Fruit fly (Drosophila melanogaster) ovary, adult (tissue): ENCODE measurements around the gene Nxf3.

Experiments used
- CG17801 ChIP-seq: fragments of 200-800 bp; optimal IDR thresholded peaks from 2 replicates; lab custom pipeline; 2019; ENCODE audit warnings: missing biosample characterization, mild to moderate bottlenecking, missing genetic modification characterization, moderate library complexity; ENCODE audit not compliant: partially characterized antibody

Gene Nxf3

DNA sequence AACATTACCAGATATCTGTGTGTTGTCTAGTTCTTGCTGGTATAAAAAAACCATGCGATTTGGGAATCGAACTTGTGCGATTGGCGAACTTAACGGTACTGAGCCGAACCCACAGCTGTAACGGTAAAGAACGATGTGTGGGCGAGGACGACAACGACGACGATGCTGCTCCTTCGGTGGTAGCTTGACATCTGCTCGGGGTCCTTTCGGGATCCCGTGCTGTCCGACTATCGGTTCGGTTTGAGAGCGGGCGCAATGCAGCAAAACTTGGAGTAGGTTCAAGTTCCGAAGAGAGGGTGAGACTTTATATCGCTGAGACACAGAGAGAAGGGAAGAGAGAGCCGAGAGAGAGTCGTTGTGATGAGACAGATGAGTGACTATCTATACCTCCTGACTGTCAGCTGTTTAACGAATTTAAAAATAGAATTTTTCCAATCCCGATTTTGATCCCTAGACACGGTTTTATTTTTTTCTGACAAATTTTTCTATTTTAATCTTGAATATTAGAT lies 28.3 kb downstream of the Nxf3 start, which contains the start of gene CG17364:
Gene CG17364, minus strand, starts transcription at position 168 of the 509 bp plus-strand sequence.
- no peak for TF ChIP-seq CG17801 (GFP tag; lab: Kevin White, UChicago)

DNA sequence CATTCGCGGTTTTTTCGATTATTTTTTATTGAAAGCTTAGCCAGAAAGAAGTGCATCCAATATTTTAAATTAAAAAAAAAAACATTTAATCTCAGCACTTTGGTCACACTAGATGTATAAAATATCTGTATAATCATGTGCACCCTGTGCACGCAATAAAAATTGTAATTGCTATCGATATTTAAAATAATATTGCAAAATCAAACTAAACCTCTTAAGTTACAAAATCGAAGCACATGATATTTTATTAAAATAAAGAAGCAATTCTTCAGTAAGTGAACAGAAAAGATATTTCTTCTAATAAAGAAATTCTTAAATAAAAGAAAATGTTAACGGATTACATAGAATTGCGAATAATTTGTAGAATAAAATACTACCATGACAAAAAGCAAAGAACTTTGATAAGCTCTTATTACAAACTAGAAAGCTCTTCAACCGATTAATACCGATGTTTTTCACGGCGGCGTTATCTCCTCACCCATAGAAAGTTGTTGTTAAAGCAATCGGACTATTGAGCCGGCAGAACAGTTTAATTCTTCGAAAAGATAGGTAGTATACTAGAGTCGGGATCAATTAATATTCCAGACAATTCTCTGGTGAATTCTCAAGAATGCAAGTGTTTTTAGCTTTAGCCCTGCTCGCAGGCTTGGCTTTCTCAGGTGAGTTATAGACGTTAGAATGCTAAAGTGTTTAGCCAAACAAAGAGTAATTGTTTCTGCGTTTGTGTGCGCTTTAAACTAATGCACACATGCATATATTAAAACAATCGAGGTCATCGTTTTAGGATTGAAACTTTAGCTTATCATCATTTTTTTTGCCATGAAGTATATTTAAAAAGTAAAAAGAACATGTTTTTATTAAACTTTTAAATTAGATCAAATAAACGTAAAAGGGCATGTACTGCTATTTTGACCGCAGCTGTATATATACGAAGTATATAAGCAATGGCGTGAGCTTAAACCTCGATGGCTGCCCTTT lies 29.0 kb downstream of the Nxf3 start, which contains the start of gene CtsK1:
Gene CtsK1, plus strand, starts transcription at position 490 of the 978 bp plus-strand sequence.
- TF ChIP-seq CG17801 (GFP tag; lab: Kevin White, UChicago) = peak; percentile 66

DNA sequence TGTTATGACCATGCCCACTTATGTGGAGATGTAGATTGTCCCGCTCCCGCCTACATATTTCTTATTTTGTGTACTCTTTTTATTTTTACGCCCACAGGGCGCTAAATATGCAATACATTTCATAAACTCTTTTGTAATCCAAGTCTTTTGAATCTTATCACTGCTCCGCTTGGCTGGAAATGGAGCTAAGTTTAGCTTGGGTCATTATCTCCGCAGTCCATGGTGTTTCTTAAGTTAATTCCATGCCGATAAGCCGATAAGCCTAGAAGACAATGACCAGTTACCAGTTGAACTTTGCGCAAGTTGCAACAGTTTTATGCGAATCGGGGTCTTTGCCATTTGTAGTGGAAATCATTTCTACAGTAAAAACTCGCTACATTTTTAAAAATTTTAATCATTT lies 31.4 kb downstream of the Nxf3 start:
- TF ChIP-seq CG17801 (GFP tag; lab: Kevin White, UChicago) = no peak

DNA sequence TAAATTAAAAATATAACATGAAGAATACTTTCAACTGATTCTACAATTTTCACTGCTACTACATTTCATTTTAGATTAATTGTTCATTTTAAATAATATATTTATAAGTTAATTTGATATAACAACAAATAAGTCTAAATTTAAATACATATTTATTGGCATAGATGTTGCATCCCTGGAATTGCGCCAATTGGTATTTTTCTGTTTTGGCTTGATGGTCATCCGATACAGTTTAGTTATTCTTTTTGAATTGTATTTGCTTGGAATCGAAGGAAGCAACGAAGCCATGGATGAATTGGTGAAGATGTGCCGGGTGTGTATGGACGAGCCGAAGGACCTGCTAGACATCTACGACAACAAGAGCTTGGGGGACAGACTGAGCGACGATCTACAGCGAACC lies 32.0 kb downstream of the Nxf3 start, which contains the start of gene CG17361:
Gene CG17361, plus strand, starts transcription at position 200 of the 400 bp plus-strand sequence.
- no peak for TF ChIP-seq CG17801 (GFP tag; lab: Kevin White, UChicago)

DNA sequence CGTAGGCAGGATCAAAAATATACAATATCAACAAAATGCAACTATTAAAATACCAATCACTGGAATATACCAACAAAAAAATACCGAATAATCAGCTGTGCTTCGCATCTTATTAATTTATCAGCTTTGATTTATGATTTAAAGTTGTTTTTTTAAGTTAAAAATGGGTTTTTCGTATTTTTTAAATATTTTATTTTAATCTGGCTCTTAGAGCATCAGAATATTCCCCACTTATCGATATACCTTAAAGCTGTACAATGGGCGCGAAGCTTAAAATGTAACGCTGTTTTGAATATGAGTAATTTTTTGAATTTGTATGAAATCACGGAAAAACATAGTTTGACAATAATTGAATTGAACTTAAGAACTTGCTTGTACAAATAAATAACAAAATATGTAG lies 34.2 kb downstream of the Nxf3 start, which contains the start of gene CG17359:
Gene CG17359, minus strand, starts transcription at position 48 of the 400 bp plus-strand sequence.
- TF ChIP-seq CG17801 (GFP tag; lab: Kevin White, UChicago) = no peak

DNA sequence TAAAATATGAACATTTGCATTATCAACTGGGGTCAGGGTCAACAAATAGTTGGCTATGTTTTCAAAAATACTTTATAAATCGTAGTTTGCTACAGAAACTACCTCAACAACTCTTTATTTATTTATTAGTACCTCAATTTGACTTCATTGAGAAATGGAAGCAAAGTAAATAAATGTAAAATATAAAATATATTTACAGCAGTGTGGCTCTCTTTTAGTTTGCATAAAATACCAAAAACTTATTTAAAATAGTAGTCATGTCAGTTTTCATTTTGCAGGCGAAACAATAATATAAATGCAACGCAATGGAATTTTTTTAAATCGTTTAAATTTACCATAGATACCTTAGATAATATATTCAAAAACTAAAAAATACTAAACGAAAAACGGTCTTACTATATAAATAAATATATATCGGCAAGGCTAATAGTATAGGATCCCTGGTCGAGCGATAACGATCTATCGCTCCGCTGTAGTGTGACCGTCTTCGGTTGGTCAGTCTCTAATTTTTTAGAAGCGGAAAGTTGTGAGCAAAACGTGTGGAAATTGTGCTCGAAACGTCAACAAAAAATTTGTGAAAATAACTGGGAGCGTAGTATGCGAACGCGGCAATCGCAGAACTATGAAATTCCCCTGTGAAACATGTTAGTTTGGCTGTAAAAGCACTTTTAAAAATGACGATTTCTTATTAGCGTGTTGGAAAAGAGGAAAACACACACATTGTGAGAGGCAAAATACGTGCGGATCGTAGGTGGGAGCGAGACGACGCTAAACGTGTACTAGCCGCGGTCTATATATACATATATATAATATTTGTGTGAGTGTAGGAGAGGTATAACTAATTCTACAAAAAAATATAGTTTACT lies 36.9 kb downstream of the Nxf3 start, which contains the start of the genes Nprl3 and upSET:
Gene Nprl3, minus strand, starts transcription at position 223 of the 866 bp plus-strand sequence.
Gene upSET, plus strand, starts transcription at position 470 of the 866 bp plus-strand sequence.
- TF ChIP-seq CG17801 (GFP tag; lab: Kevin White, UChicago) = no peak

DNA sequence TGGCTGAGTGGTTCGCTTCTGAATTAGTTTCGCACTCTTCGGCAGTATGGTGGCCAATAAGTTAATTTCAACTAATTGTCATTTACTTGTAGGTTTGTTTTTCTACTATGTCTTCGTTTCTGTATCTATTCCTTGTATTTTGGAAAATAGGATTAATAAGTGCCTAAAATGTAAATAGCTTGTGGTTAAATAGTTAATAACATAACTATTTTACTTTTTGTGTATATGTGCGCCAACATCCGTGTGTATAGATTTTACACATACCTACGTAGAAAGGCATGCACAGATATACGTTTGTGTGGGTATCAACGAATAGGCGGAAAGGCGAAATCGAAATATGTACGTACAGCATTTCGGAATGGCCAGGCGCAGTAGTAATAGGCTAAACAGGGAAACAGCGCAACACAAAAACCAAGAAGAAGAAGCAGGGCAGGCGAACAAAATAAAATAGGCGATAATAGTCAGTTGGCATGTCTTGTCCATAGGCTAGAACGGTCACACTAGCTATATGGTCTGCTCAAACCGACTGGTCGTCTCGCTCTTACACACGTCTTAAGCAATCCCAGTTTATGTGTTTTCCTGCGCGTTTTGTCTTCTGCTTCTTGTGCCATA lies 37.6 kb downstream of the Nxf3 start:
- no peak for TF ChIP-seq CG17801 (GFP tag; lab: Kevin White, UChicago)

DNA sequence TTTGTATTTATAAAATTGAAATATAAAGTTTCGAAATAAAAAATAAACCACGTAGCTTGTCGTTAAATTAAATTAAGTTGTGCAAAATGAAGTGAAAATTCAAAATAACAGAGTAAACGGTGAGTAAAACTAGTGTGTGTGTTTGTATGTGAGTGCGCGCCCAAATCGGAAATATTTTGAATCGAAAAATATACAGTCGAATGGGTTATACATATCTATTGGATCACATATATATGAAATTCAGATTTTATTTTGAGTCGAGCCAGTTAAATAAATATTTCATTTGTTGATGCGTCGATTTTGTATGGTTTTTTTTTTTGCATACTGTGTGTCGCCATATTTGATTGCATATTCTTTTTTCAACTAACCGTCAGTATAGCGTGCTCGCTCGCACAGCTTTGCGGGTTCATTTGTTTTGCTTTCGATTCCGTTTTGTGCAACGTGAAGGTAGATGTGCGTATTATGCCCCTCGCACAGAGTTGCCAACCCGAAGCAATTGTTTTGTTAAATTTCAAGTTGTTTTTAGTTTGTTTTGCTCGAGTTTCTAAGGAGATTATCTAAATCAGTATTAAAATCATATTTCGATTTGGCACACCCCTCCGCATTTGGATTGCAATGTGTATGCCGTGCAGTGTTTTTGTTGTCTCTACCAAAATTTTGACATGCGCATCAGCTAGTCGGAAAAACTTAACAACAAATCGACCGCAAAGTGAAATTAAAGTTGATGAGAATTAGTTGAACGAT lies 38.5 kb downstream of the Nxf3 start:
- no peak for TF ChIP-seq CG17801 (GFP tag; lab: Kevin White, UChicago)

DNA sequence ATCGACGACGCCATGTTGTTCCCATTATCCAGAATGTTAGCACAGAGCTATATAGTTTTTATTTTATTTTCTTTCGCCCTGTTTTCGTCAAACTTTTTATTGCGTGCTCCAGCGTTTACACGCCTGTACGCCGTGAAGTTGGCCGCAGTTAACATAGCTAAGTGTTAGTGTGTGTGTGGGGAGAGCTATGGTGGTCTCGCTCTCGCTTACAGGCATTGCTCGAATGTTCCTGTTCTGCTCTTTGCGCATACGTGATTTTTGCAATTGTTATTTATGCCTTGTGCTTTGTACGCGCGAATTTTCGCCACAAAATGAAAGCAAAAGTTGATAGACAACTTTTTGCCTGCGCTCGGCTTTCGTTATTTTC lies 39.0 kb downstream of the Nxf3 start:
- no peak for TF ChIP-seq CG17801 (GFP tag; lab: Kevin White, UChicago)

DNA sequence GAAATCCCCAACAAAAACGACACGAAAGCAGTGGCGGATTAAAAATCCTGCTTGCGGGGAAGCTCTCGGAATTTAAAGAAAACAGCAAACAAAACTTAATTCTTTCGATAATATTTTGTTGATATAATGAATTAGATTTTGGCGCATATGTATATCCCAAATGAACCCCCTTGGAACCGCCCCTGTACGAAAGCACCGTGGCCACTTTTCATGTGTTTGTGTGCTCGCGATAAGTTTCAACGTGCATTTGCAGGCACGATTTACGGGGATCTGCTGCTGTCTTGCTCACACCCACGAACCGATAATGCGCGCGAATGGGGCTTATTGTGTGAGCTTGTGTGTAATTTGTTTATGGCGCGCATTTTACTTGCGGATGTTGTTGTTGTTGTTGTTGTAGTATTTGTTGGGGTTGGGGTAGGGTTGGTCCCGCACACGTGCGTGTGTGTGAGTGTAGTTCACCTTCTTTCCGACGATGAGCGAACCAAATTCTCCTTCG lies 40.0 kb downstream of the Nxf3 start:
- TF ChIP-seq CG17801 (GFP tag; lab: Kevin White, UChicago) = peak; percentile 95

DNA sequence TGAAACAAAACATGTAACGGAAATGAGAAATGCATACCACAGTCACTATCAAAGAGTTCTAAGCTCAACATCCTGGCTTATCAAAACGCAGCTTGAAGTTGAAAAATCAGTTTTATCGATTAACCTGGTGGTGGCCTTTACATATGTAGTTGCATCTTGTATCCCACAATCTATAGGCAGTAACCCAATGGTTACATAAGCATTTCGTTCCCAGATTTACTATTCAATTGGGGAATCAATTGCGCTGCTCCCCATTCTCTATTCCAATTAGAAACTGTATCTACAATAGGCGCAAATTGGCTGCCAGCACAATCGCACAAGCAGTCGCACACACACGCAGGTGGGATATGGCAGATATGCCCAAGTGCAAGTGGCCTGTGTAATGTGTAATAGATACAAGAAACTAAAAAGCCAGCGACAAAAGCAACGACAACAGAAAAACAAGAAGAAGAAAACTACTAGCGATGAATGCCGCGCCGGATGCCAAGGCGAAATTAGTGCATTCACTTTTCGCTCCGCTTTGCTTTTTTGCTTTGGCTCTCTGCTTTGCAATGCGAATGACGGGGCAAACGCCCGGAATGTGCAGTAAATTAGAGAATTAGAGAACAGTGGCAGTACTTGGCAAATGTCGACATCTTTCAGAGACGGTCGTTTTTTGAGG lies 40.8 kb downstream of the Nxf3 start:
- TF ChIP-seq CG17801 (GFP tag; lab: Kevin White, UChicago) = peak; percentile 28

DNA sequence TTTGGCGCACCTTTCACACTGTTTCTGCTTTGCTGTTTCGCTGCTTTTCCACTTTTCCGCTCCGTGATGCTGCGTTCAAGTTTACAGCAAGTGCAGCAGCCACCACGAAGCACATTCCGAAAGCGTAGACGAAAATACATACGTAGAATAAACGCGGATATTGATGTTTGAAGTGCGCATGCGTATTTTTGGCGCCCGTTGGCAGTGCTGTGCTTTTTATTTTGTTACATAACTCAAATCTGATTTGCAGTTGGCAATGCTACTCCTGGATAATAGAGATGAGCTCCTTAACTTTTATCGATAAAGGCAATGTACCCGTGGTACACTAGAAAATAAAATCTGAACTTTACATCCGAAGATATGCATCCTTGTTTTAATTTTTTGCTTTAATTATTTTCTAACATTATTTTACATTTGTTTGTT lies 41.7 kb downstream of the Nxf3 start:
- TF ChIP-seq CG17801 (GFP tag; lab: Kevin White, UChicago) = peak; percentile 42
